Worm (Caenorhabditis elegans): Measurements from ENCODE around the gene mys-1.

The mys-1 gene

DNA sequence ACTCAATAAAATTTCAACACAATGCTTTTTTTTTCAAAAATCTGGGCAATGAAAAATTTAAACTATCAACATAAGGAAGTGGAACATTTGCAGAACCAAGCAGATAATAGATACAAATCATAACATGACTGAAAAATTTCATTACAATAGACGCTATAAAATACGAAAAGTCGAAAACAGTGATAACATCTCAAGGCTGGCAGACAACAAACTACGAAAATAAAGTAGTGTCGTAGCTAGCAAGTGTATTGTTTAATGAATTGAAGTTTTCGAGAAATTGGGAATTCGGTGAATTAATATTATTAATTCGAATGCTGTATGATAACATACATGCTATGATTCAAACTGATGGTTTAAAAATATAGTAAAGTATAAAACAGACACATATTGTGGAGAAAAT, 12.3 kb upstream of the mys-1 start:
- TF ChIP-seq ref-2 (tag; optimal IDR thresholded peaks at IDR 0.05) (no peak), gmeb-2 (tag; optimal IDR thresholded peaks at IDR 0.05) (no peak), C38D4.7 (GFP tag; optimal IDR thresholded peaks at IDR 0.05) (no peak), elt-2 (tag; optimal IDR thresholded peaks at IDR 0.05) (no peak), ztf-16 (tag; optimal IDR thresholded peaks at IDR 0.05) (no peak), ceh-22 (tag; optimal IDR thresholded peaks at IDR 0.05) (no peak), elt-4 (tag; optimal IDR thresholded peaks at IDR 0.05) (no peak), ceh-45 (GFP tag; IDR thresholded peaks at IDR 0.05) (no peak), pha-2 (tag; optimal IDR thresholded peaks at IDR 0.05) (no peak), pha-4 (tag; optimal IDR thresholded peaks at IDR 0.05) (no peak)

ce11 chrV:7096129-7096730, 11.8 kb upstream of the mys-1 start:
- TF ChIP-seq lim-6 (tag; optimal IDR thresholded peaks at IDR 0.05) (no peak), pag-3 (tag; optimal IDR thresholded peaks at IDR 0.05; ENCODE audit: borderline replicate concordance) (no peak), C38D4.7 (GFP tag; optimal IDR thresholded peaks at IDR 0.05) (no peak), hlh-30 (tag; optimal IDR thresholded peaks at IDR 0.05; ENCODE audit: insufficient read depth) (no peak), pat-9 (tag; optimal IDR thresholded peaks at IDR 0.05) (no peak), tbx-7 (tag; optimal IDR thresholded peaks at IDR 0.05) (no peak), ceh-6 (GFP tag; optimal IDR thresholded peaks at IDR 0.05) (no peak), pqm-1 (tag; optimal IDR thresholded peaks at IDR 0.05) (no peak), ref-2 (tag; optimal IDR thresholded peaks at IDR 0.05) (no peak), C08G9.2 (tag; optimal IDR thresholded peaks at IDR 0.05) (no peak), lin-11 (tag; optimal IDR thresholded peaks at IDR 0.05) (no peak), ceh-31 (tag; optimal IDR thresholded peaks at IDR 0.05) (no peak), K02D7.2 (tag; optimal IDR thresholded peaks at IDR 0.05) (no peak), dve-1 (tag; optimal IDR thresholded peaks at IDR 0.05) (no peak), fax-1 (tag; optimal IDR thresholded peaks at IDR 0.05) (no peak)

- no peak for TF ChIP-seq nhr-232 (tag; optimal IDR thresholded peaks at IDR 0.05)
- TF ChIP-seq syd-9 (tag; optimal IDR thresholded peaks at IDR 0.05) = no peak
- TF ChIP-seq ahr-1 (tag; optimal IDR thresholded peaks at IDR 0.05) = no peak
- TF ChIP-seq ceh-14 (tag; optimal IDR thresholded peaks at IDR 0.05) = no peak
- no peak for TF ChIP-seq ceh-6 (GFP tag; optimal IDR thresholded peaks at IDR 0.05)
- TF ChIP-seq madf-2 (tag; optimal IDR thresholded peaks at IDR 0.05) = no peak
- TF ChIP-seq ceh-24 (tag; optimal IDR thresholded peaks at IDR 0.05) = no peak
- TF ChIP-seq nhr-11 (tag; optimal IDR thresholded peaks at IDR 0.05) = no peak
- no peak for TF ChIP-seq nfya-1 (tag; optimal IDR thresholded peaks at IDR 0.05)
- no peak for TF ChIP-seq ttx-3 (tag; optimal IDR thresholded peaks at IDR 0.05)
- TF ChIP-seq elt-4 (tag; optimal IDR thresholded peaks at IDR 0.05) = no peak
- no peak for TF ChIP-seq ceh-22 (tag; optimal IDR thresholded peaks at IDR 0.05)
- no peak for TF ChIP-seq eyg-1 (tag; optimal IDR thresholded peaks at IDR 0.05)
- no peak for TF ChIP-seq K09A11.1 (tag; optimal IDR thresholded peaks at IDR 0.05; ENCODE audit: insufficient read depth)
- no peak for TF ChIP-seq ceh-48 (tag; optimal IDR thresholded peaks at IDR 0.05)
- TF ChIP-seq ceh-45 (GFP tag; IDR thresholded peaks at IDR 0.05) = no peak
- TF ChIP-seq ref-2 (tag; optimal IDR thresholded peaks at IDR 0.05) = no peak
- no peak for TF ChIP-seq rnt-1 (tag; optimal IDR thresholded peaks at IDR 0.05)
Observed at ce11 chrV:7095254-7095990, 11.0 kb upstream of the mys-1 start.
